Worm (Caenorhabditis elegans): Measurements from ENCODE around the gene F41G3.21.

F41G3.21 gene

DNA sequence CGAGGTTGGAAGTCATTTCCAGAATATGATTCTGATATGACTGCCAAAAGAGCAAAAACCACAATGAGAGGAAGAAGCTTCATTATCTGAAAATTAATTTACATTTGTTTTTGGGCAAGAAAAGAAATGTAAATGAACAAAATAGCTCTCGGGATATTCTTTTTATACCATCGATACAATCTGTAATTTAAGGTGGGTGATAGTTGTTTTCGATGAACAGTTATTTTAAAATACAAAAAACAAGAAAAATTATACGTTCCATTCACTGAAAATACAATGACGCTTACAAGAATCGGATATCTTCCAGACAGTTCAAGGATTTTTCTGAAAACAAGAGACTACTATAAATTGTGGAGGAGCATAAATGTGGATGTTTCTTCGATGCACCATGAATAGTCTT lies 8.1 kb downstream of the F41G3.21 start, which contains the start of gene ins-15:
ins-15 (minus strand) TSS at position 101 of the 400 bp plus-strand sequence.
- TF ChIP-seq B0310.2 (tag; optimal IDR thresholded peaks at IDR 0.05): no peak
- no peak for TF ChIP-seq flt-1 (GFP tag; IDR thresholded peaks at IDR 0.05)
- no peak for TF ChIP-seq tra-4 (tag; optimal IDR thresholded peaks at IDR 0.05)
- TF ChIP-seq hnd-1 (tag; optimal IDR thresholded peaks at IDR 0.05): no peak
- TF ChIP-seq ets-7 (tag; optimal IDR thresholded peaks at IDR 0.05): no peak
- no peak for TF ChIP-seq hmbx-1 (tag; optimal IDR thresholded peaks at IDR 0.05)
- no peak for TF ChIP-seq aly-1 (tag; optimal IDR thresholded peaks at IDR 0.05)
- no peak for TF ChIP-seq F13C5.2 (tag; optimal IDR thresholded peaks at IDR 0.05)
- TF ChIP-seq scrt-1 (GFP tag; IDR thresholded peaks at IDR 0.05): no peak

DNA sequence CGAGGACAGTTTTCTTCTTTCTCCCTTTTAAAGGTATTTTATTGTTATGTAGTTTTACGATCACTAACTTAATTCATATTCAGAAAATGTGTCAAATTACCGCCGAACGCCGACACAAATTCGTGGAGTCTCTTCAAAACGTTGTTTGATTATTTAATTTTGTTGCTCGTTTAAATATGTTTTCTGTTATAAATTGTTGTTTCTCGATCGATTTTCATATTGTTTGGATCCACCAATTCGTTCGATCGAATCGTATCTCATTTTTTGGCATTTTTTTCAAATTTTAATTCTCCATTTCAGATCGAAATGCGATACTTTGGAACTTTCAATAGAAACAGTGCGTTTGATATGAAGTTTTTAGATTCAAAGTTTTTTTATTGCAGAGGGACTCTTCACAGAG lies 10.1 kb downstream of the F41G3.21 start, which contains the start of gene F41G3.6:
F41G3.6 (plus strand) TSS at position 301 of the 400 bp plus-strand sequence.
- TF ChIP-seq hmbx-1 (tag; optimal IDR thresholded peaks at IDR 0.05) (no peak), ets-7 (tag; optimal IDR thresholded peaks at IDR 0.05) (no peak), pes-1 (GFP tag; IDR thresholded peaks at IDR 0.05) (no peak), flt-1 (GFP tag; IDR thresholded peaks at IDR 0.05) (no peak), tbx-37 (GFP tag; conservative IDR thresholded peaks at IDR 0.05) (no peak), aly-1 (tag; optimal IDR thresholded peaks at IDR 0.05) (no peak), F13C5.2 (tag; optimal IDR thresholded peaks at IDR 0.05) (no peak), tra-4 (tag; optimal IDR thresholded peaks at IDR 0.05) (no peak), hmg-4 (GFP tag; optimal IDR thresholded peaks at IDR 0.05) (no peak), tbx-11 (GFP tag; IDR thresholded peaks at IDR 0.05) (no peak), ama-1 (optimal IDR thresholded peaks at IDR 0.05) (no peak)

DNA sequence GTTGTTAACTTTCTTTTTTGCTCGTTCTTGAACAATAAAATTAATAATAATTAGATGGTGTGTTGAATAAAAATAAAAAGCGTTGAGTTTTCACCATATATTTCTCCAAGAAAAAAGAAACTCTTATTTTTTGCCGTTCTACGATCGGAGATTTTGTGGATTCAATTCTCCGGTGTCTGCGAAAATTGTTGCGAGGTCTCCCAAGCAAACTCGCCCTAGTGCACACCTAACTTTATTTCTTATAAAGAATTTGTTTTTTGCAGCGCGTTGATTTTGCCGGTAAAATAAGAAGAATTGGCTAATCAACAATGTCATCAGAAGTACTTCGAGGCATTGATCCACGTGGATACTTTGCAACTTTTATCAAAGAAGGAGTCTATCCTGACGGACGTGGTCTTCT lies 11.3 kb downstream of the F41G3.21 start, which contains the start of gene exos-8:
exos-8 (plus strand) TSS at position 264 of the 400 bp plus-strand sequence.
- TF ChIP-seq hmg-4 (GFP tag; optimal IDR thresholded peaks at IDR 0.05) (no peak), hnd-1 (tag; optimal IDR thresholded peaks at IDR 0.05) (peak; percentile 18), scrt-1 (GFP tag; IDR thresholded peaks at IDR 0.05) (no peak; the same call in 1 of the 2 replicates), aly-1 (tag; optimal IDR thresholded peaks at IDR 0.05) (no peak), hmbx-1 (tag; optimal IDR thresholded peaks at IDR 0.05) (no peak), tbx-11 (GFP tag; IDR thresholded peaks at IDR 0.05) (no peak), tbx-37 (GFP tag; conservative IDR thresholded peaks at IDR 0.05) (peak; percentile 45), B0310.2 (tag; optimal IDR thresholded peaks at IDR 0.05) (no peak), F13C5.2 (tag; optimal IDR thresholded peaks at IDR 0.05) (peak; percentile 24), tra-4 (tag; optimal IDR thresholded peaks at IDR 0.05) (no peak), ama-1 (optimal IDR thresholded peaks at IDR 0.05) (no peak), pes-1 (GFP tag; IDR thresholded peaks at IDR 0.05) (no peak; the same call in 1 of the 2 replicates), ets-7 (tag; optimal IDR thresholded peaks at IDR 0.05) (peak; percentile 62), sea-1 (GFP tag; conservative IDR thresholded peaks at IDR 0.05) (no peak), flt-1 (GFP tag; IDR thresholded peaks at IDR 0.05) (no peak), ceh-36 (tag; optimal IDR thresholded peaks at IDR 0.05) (no peak), ceh-13 (GFP tag; optimal IDR thresholded peaks at IDR 0.05) (peak; percentile 14)

DNA sequence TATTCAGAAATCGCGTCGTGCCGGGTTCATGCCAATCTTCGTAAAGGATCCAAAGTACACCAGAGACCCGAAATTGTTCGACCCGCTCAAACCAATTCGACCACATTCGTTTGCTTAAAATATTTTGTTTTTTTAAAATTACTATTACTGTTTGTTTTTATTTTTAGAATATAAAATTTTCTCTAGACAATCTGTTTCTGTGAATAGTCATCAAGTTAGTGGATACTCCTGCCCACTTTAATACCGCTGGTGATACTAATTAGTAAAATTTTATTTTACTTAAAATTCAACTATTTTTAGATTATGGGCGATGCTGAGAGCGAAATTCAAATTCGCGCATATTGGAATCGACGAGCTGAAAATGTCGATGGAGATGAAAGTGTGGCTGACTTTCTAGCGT lies 16.1 kb downstream of the F41G3.21 start, which contains the start of gene T14B4.1:
T14B4.1 (plus strand) TSS at position 301 of the 400 bp plus-strand sequence.
- TF ChIP-seq ama-1 (optimal IDR thresholded peaks at IDR 0.05) (no peak), ets-7 (tag; optimal IDR thresholded peaks at IDR 0.05) (no peak), tbx-37 (GFP tag; conservative IDR thresholded peaks at IDR 0.05) (no peak), aly-1 (tag; optimal IDR thresholded peaks at IDR 0.05) (no peak), flt-1 (GFP tag; IDR thresholded peaks at IDR 0.05) (no peak)

DNA sequence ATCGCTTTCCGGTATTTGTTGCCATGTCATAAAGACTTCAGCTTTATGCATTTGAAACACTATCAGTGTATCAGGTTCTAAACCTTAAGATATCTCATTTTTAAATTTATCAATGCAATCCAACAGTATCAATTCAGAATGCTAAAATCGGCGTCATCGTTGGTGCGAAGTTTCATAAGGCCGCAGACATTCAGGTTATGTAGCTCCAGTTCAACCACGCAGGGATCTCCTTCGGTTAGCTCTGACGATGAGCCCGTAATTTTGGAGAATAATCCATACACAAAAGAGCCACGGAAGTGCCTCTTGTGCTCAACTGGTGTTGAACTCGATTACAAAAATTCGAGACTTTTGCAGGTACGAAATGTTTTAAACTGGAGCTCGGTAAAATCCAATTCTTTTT lies 16.7 kb downstream of the F41G3.21 start, which contains the start of gene mrps-18.C:
mrps-18.C (plus strand) TSS at position 138 of the 400 bp plus-strand sequence.
- TF ChIP-seq sea-1 (GFP tag; conservative IDR thresholded peaks at IDR 0.05) (no peak), ceh-36 (tag; optimal IDR thresholded peaks at IDR 0.05) (no peak), pes-1 (GFP tag; IDR thresholded peaks at IDR 0.05) (no peak), ama-1 (optimal IDR thresholded peaks at IDR 0.05) (no peak), tbx-11 (GFP tag; IDR thresholded peaks at IDR 0.05) (no peak)

DNA sequence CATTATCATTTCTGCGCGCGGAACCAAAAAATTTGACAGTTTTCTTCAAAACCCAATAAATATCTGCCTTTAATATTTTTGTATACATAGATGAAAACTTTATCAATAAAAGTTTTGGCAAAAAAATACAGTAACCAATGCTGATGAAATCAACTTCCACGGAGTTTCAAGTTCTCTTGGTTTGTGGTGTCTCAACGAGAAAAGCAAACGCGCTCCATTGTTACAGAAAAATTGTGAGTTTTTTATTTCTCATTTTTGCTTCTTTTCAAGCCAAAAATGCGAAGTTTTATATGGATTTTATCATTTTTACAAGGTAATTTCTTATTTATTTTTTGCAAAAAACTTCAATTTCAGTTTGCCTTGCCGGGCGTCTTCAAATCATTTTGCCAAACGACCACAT lies 18.1 kb downstream of the F41G3.21 start, which contains the start of gene T14B4.3:
T14B4.3 (plus strand) TSS at position 264 of the 400 bp plus-strand sequence.
- TF ChIP-seq tbx-37 (GFP tag; conservative IDR thresholded peaks at IDR 0.05): peak; percentile 55; the same call in 1 of the 2 replicates
- peak; percentile 62 for TF ChIP-seq F13C5.2 (tag; optimal IDR thresholded peaks at IDR 0.05)
- TF ChIP-seq flt-1 (GFP tag; IDR thresholded peaks at IDR 0.05): no peak

DNA sequence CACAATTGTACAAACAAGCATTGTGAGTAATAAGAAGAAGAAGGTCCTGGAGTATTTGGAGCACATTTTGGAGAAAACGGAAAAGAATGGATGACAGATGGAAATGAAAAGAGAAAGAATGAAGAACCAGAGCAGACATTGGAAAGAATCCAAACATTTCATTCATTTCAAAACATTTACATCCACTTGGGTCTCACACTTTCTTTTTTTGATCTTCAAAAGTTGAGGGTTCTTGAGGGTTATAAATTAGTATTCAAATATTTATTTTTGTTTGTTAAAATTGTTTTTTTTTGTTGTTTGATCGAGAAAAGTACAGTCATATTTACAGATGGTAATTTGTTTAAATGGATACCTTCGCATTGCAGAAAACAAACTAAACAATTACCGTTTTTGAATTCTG lies 19.0 kb downstream of the F41G3.21 start, which contains the start of gene T14B4.9:
T14B4.9 (minus strand) TSS at position 101 of the 400 bp plus-strand sequence.
- TF ChIP-seq ceh-36 (tag; optimal IDR thresholded peaks at IDR 0.05): no peak
- no peak for TF ChIP-seq ets-7 (tag; optimal IDR thresholded peaks at IDR 0.05)
- TF ChIP-seq B0310.2 (tag; optimal IDR thresholded peaks at IDR 0.05): no peak
- TF ChIP-seq ama-1 (optimal IDR thresholded peaks at IDR 0.05): no peak
- no peak for TF ChIP-seq tbx-37 (GFP tag; conservative IDR thresholded peaks at IDR 0.05)
- TF ChIP-seq flt-1 (GFP tag; IDR thresholded peaks at IDR 0.05): no peak
- TF ChIP-seq aly-1 (tag; optimal IDR thresholded peaks at IDR 0.05): no peak
- no peak for TF ChIP-seq sea-1 (GFP tag; conservative IDR thresholded peaks at IDR 0.05)
- TF ChIP-seq hmg-4 (GFP tag; optimal IDR thresholded peaks at IDR 0.05): no peak
- TF ChIP-seq F13C5.2 (tag; optimal IDR thresholded peaks at IDR 0.05): no peak
- no peak for TF ChIP-seq hmbx-1 (tag; optimal IDR thresholded peaks at IDR 0.05)
- TF ChIP-seq tbx-11 (GFP tag; IDR thresholded peaks at IDR 0.05): no peak
- no peak for TF ChIP-seq pes-1 (GFP tag; IDR thresholded peaks at IDR 0.05)
- TF ChIP-seq hnd-1 (tag; optimal IDR thresholded peaks at IDR 0.05): no peak
- TF ChIP-seq ceh-13 (GFP tag; optimal IDR thresholded peaks at IDR 0.05): no peak
- TF ChIP-seq tra-4 (tag; optimal IDR thresholded peaks at IDR 0.05): no peak
- no peak for TF ChIP-seq scrt-1 (GFP tag; IDR thresholded peaks at IDR 0.05)

DNA sequence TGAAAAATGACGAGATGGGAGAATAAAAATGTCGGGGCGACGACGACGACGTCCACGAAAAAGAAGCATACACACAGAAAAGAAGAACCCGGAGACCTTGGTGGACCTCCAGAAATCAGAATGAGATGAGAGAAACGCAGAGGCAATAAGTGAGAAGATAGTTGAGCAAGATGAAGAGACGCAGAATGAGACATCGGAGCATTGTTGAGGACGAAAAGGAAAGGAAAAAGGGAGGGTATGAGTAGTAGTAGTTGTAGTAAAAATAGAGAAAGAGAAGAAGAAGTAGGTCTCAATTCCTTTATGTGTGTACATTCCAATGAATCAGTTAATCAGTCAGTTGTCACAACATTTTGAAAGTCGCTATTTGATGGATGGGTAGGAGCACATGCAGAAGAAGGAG lies 23.4 kb downstream of the F41G3.21 start, which contains the start of gene T14B4.8:
T14B4.8 (minus strand) TSS at position 60 of the 400 bp plus-strand sequence.
- no peak for TF ChIP-seq pes-1 (GFP tag; IDR thresholded peaks at IDR 0.05)
- TF ChIP-seq tbx-37 (GFP tag; conservative IDR thresholded peaks at IDR 0.05): no peak
- no peak for TF ChIP-seq B0310.2 (tag; optimal IDR thresholded peaks at IDR 0.05)
- TF ChIP-seq flt-1 (GFP tag; IDR thresholded peaks at IDR 0.05): no peak
- TF ChIP-seq ceh-13 (GFP tag; optimal IDR thresholded peaks at IDR 0.05): no peak
- TF ChIP-seq scrt-1 (GFP tag; IDR thresholded peaks at IDR 0.05): no peak
- TF ChIP-seq ama-1 (optimal IDR thresholded peaks at IDR 0.05): no peak
- no peak for TF ChIP-seq F13C5.2 (tag; optimal IDR thresholded peaks at IDR 0.05)
- TF ChIP-seq hmbx-1 (tag; optimal IDR thresholded peaks at IDR 0.05): no peak
- TF ChIP-seq tbx-11 (GFP tag; IDR thresholded peaks at IDR 0.05): no peak
- no peak for TF ChIP-seq aly-1 (tag; optimal IDR thresholded peaks at IDR 0.05)
- no peak for TF ChIP-seq tra-4 (tag; optimal IDR thresholded peaks at IDR 0.05)
- no peak for TF ChIP-seq sea-1 (GFP tag; conservative IDR thresholded peaks at IDR 0.05)
- no peak for TF ChIP-seq ets-7 (tag; optimal IDR thresholded peaks at IDR 0.05)

Measured in whole organism, early embryonic.